Worm (Caenorhabditis elegans) whole organism, L1 larva: ENCODE results near the gene agr-1.

Experiments used
- C34B4.2 ChIP-seq: sonication (generic microtip); optimal IDR thresholded peaks from 2 replicates; lab custom pipeline; 2017; ENCODE audit warnings: mild to moderate bottlenecking, missing genetic modification characterization, missing compliant biosample characterization
- alr-1 ChIP-seq: fragments of 200-800 bp; sonication (Bioruptor generic); optimal IDR thresholded peaks from 2 replicates; lab custom pipeline; 2018; ENCODE audit warnings: borderline replicate concordance, mild to moderate bottlenecking, missing genetic modification characterization, missing compliant biosample characterization
- aly-2 ChIP-seq: fragments of 150-350 bp; optimal IDR thresholded peaks from 2 replicates; lab custom pipeline; 2014; ENCODE audit warnings: missing biosample characterization, missing genetic modification characterization
- ceh-88 ChIP-seq: fragments of 200-800 bp; sonication (Bioruptor generic); IDR thresholded peaks from 2 replicates; pipeline ENCODE4 v1.3.6; 2022; ENCODE audit warnings: missing genetic modification characterization, missing compliant biosample characterization
- ceh-90 ChIP-seq: sonication (generic microtip); optimal IDR thresholded peaks from 2 replicates; lab custom pipeline; 2016; ENCODE audit warnings: missing genetic modification characterization, missing compliant biosample characterization
- dpl-1 ChIP-seq, 3 experiments: fragments of 150-350 bp in 2 of 3; sonication (generic microtip) in 1 of 3; optimal IDR thresholded peaks; 2 replicates each; lab custom pipeline; 2014 to 2017; ENCODE audit warnings: missing biosample characterization in 3 of 3, missing genetic modification characterization in 3 of 3, missing genetic modification reagents in 3 of 3
- efl-1 ChIP-seq, 4 experiments: fragments of 150-350 bp; optimal IDR thresholded peaks in 3 of 4; peaks in 1 of 4; 1 replicate in 1 of 4; 2 replicates in 3 of 4; lab custom pipeline; 2014; ENCODE audit warnings: missing biosample characterization in 2 of 4, missing genetic modification characterization in 2 of 4, missing genetic modification reagents in 2 of 4
- efl-3 ChIP-seq: fragments of 200-800 bp; sonication (Bioruptor generic); optimal IDR thresholded peaks from 2 replicates; lab custom pipeline; 2018; ENCODE audit warnings: mild to moderate bottlenecking, missing genetic modification characterization, missing compliant biosample characterization
- egl-13 ChIP-seq: sonication (generic microtip); optimal IDR thresholded peaks from 2 replicates; lab custom pipeline; 2016; ENCODE audit warnings: missing genotype, missing genetic modification reagents, missing genetic modification characterization, missing compliant biosample characterization
- egl-27 ChIP-seq, 2 experiments: fragments of 150-350 bp in 1 of 2; sonication (generic microtip); optimal IDR thresholded peaks; 3 replicates each; lab custom pipeline; 2017 to 2018; ENCODE audit warnings: missing biosample characterization in 2 of 2, missing genetic modification characterization in 2 of 2, missing genetic modification reagents in 2 of 2
- elt-2 ChIP-seq: sonication (generic microtip); optimal IDR thresholded peaks from 2 replicates; lab custom pipeline; 2016; ENCODE audit warnings: missing genetic modification characterization, mild to moderate bottlenecking, inconsistent platforms, missing compliant biosample characterization, missing genetic modification reagents
- elt-3 ChIP-seq, 6 experiments: fragments of 150-350 bp in 1 of 6; sonication (generic microtip); optimal IDR thresholded peaks; 2 replicates each; lab custom pipeline; 2017 to 2018; ENCODE audit warnings: missing biosample characterization in 6 of 6, missing genetic modification characterization in 6 of 6, inconsistent platforms in 1 of 6
- fkh-4 ChIP-seq: sonication (generic microtip); optimal IDR thresholded peaks from 2 replicates; lab custom pipeline; 2016; ENCODE audit warnings: missing compliant biosample characterization, missing genetic modification characterization, borderline replicate concordance
- fkh-8 ChIP-seq: sonication (generic microtip); optimal IDR thresholded peaks from 2 replicates; lab custom pipeline; 2016; ENCODE audit warnings: mild to moderate bottlenecking, missing genetic modification characterization, missing compliant biosample characterization
- grh-1 ChIP-seq: fragments of 200-800 bp; sonication (Bioruptor generic); IDR thresholded peaks from 2 replicates; pipeline ENCODE4 v1.3.6; 2022; ENCODE audit warnings: missing genetic modification reagents, missing genetic modification characterization, missing compliant biosample characterization
- hlh-17 ChIP-seq: fragments of 200-800 bp; sonication (Bioruptor generic); optimal IDR thresholded peaks from 2 replicates; lab custom pipeline; 2018; ENCODE audit warnings: missing genetic modification characterization, mild to moderate bottlenecking, missing compliant biosample characterization, moderate library complexity, borderline replicate concordance
- irx-1 ChIP-seq: sonication (generic microtip); optimal IDR thresholded peaks from 2 replicates; lab custom pipeline; 2016; ENCODE audit warnings: missing genetic modification characterization, missing compliant biosample characterization
- lin-13 ChIP-seq: fragments of 150-350 bp; optimal IDR thresholded peaks from 2 replicates; lab custom pipeline; 2014; ENCODE audit warnings: missing biosample characterization, missing genetic modification reagents, missing genetic modification characterization
- lin-39 ChIP-seq: fragments of 150-350 bp; optimal IDR thresholded peaks from 2 replicates; lab custom pipeline; 2014; ENCODE audit warnings: missing biosample characterization, missing genetic modification reagents, missing genetic modification characterization
- mab-9 ChIP-seq: fragments of 200-800 bp; sonication (Bioruptor generic); IDR thresholded peaks from 2 replicates; pipeline ENCODE4 v1.3.6; 2022; ENCODE audit warnings: missing genetic modification reagents, missing genetic modification characterization, missing compliant biosample characterization
- nhr-11 ChIP-seq: fragments of 150-350 bp; optimal IDR thresholded peaks from 2 replicates; lab custom pipeline; 2014; ENCODE audit warnings: missing biosample characterization, missing genetic modification characterization
- nhr-19 ChIP-seq: fragments of 200-800 bp; sonication (Bioruptor generic); conservative IDR thresholded peaks from 2 replicates; pipeline ENCODE4 v1.3.6; 2022; ENCODE audit warnings: missing genetic modification characterization, missing compliant biosample characterization
- nhr-20 ChIP-seq: sonication (generic microtip); optimal IDR thresholded peaks from 2 replicates; lab custom pipeline; 2016; ENCODE audit warnings: mild to moderate bottlenecking, missing genetic modification characterization, missing compliant biosample characterization
- nhr-237 ChIP-seq: fragments of 150-350 bp; optimal IDR thresholded peaks from 2 replicates; lab custom pipeline; 2014; ENCODE audit warnings: missing biosample characterization, missing genetic modification characterization
- nhr-47 ChIP-seq: sonication (generic microtip); optimal IDR thresholded peaks from 2 replicates; lab custom pipeline; 2016; ENCODE audit warnings: mild to moderate bottlenecking, missing genetic modification characterization, moderate library complexity, missing compliant biosample characterization
- nhr-71 ChIP-seq: sonication (generic microtip); optimal IDR thresholded peaks from 2 replicates; lab custom pipeline; 2016; ENCODE audit warnings: mild to moderate bottlenecking, missing genetic modification characterization, moderate library complexity, missing compliant biosample characterization
- nhr-77 ChIP-seq: fragments of 150-350 bp; optimal IDR thresholded peaks from 2 replicates; lab custom pipeline; 2014; ENCODE audit warnings: missing biosample characterization, missing genetic modification characterization
- nhr-84 ChIP-seq: sonication (generic microtip); optimal IDR thresholded peaks from 2 replicates; lab custom pipeline; 2017; ENCODE audit warnings: missing biosample characterization, missing genetic modification characterization
- nhr-85 ChIP-seq: sonication (generic microtip); peaks from one replicate; lab custom pipeline; 2016; ENCODE audit warnings: missing genetic modification characterization, inconsistent platforms, missing compliant biosample characterization
- pag-3 ChIP-seq: sonication (generic microtip); optimal IDR thresholded peaks from 2 replicates; lab custom pipeline; 2017; ENCODE audit warnings: missing genetic modification characterization, mild to moderate bottlenecking, missing compliant biosample characterization, antibody characterized with exemption, borderline replicate concordance; ENCODE audit not compliant: insufficient read depth
- pqm-1 ChIP-seq: sonication (generic microtip); optimal IDR thresholded peaks from 3 replicates; lab custom pipeline; 2017; ENCODE audit warnings: missing biosample characterization, missing genetic modification characterization
- rnt-1 ChIP-seq: sonication (generic microtip); optimal IDR thresholded peaks from 2 replicates; lab custom pipeline; 2016; ENCODE audit warnings: mild to moderate bottlenecking, missing genetic modification characterization, moderate library complexity, missing compliant biosample characterization
- snu-23 ChIP-seq: sonication (generic microtip); optimal IDR thresholded peaks from 2 replicates; lab custom pipeline; 2016; ENCODE audit warnings: missing genetic modification characterization, missing compliant biosample characterization
- sptf-1 ChIP-seq: fragments of 150-350 bp; optimal IDR thresholded peaks from 2 replicates; lab custom pipeline; 2014; ENCODE audit warnings: missing biosample characterization, missing genetic modification characterization
- swsn-7 ChIP-seq: sonication (generic microtip); optimal IDR thresholded peaks from 2 replicates; lab custom pipeline; 2016; ENCODE audit warnings: missing genetic modification characterization, missing compliant biosample characterization
- tlp-1 ChIP-seq: fragments of 150-350 bp; optimal IDR thresholded peaks from 2 replicates; lab custom pipeline; 2014; ENCODE audit warnings: missing biosample characterization, missing genetic modification characterization
- unc-130 ChIP-seq: fragments of 150-350 bp; optimal IDR thresholded peaks from 2 replicates; lab custom pipeline; 2017; ENCODE audit warnings: missing biosample characterization, missing genetic modification characterization, inconsistent platforms
- unc-62 ChIP-seq: fragments of 150-350 bp; optimal IDR thresholded peaks from 2 replicates; lab custom pipeline; 2014; ENCODE audit warnings: missing biosample characterization, missing genetic modification reagents, missing genetic modification characterization
- vab-15 ChIP-seq: sonication (generic microtip); optimal IDR thresholded peaks from 2 replicates; lab custom pipeline; 2017; ENCODE audit warnings: missing genotype, mild to moderate bottlenecking, missing genetic modification characterization, missing compliant biosample characterization
- xbp-1 ChIP-seq: sonication (generic microtip); optimal IDR thresholded peaks from 2 replicates; lab custom pipeline; 2016; ENCODE audit warnings: missing genetic modification characterization, missing compliant biosample characterization
- zip-4 ChIP-seq: fragments of 200-800 bp; sonication (Bioruptor generic); optimal IDR thresholded peaks from 2 replicates; lab custom pipeline; 2018; ENCODE audit warnings: mild to moderate bottlenecking, missing genetic modification characterization, moderate library complexity, missing compliant biosample characterization
- ztf-11 ChIP-seq, 2 experiments: sonication (generic microtip); optimal IDR thresholded peaks; 2 replicates each; lab custom pipeline; 2016 to 2017; ENCODE audit warnings: missing genetic modification characterization in 2 of 2, missing biosample characterization in 1 of 2, missing compliant biosample characterization in 1 of 2

Gene agr-1

DNA sequence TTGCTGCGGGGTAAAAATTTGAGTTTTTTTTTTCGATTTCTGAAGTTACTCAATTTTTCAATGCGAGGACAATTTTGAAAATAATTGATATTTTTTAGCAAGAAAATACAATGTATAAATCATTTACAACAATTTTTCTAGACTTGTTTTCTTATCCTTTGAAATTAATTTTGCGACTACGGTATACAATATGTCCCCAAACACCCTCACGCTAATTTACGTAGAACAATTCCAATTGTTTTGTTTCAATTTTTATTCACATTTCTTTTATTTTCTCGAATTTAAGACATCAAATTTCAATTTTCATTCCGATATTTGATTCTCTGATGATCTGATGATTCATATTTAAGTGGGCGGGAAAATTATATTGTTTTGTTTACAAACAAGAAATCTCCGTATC lies 7.0 kb upstream of the agr-1 start:
- TF ChIP-seq grh-1, result no peak

DNA sequence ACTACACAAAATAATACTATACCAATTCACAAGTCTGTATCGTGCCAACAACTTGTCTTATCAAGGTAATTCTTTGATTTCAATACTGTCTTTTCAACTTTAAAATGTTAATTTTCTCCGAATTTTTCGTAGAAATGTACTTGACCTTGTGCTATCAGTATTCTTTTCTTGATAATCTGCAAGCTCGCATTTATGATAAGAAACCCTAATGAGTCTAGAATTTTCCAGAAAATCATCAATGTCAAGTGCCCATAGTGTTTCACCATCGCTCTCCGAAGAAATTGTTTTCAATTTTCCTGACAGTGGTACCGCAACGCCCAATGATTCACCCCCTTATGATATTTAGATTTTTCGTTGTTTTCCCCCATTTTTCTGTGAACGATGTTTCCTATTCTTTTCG lies 6.3 kb upstream of the agr-1 start:
- TF ChIP-seq sptf-1 (tag; lab: Kevin White, UChicago) (no peak), vab-15 (tag; lab: Kevin White, UChicago) (no peak), snu-23 (GFP tag; lab: Kevin White, UChicago) (no peak), nhr-77 (tag; lab: Kevin White, UChicago) (no peak), C34B4.2 (tag; lab: Kevin White, UChicago) (no peak), elt-2 (tag; lab: Kevin White, UChicago) (peak; percentile 81), egl-27 (tag; optimal IDR thresholded peaks at IDR 0.05; lab: Kevin White, UChicago) (no peak), tlp-1 (tag; lab: Kevin White, UChicago) (no peak), dpl-1 (GFP tag; optimal IDR thresholded peaks at IDR 0.05; lab: Kevin White, UChicago) (no peak), pqm-1 (peak; percentile 64)
- TF ChIP-seq, all 84 proteins: peak for 2

ce11 chrII:6779104-6779503 lies 4.1 kb upstream of the agr-1 start, which contains the start of gene T13C2.7:
Gene T13C2.7 (plus strand): TSS chrII:6779404.
- TF ChIP-seq lin-39 (tag; lab: Kevin White, UChicago) (no peak), fkh-8 (peak; percentile 76), xbp-1 (no peak), nhr-71 (tag; lab: Kevin White, UChicago) (peak; percentile 14), efl-1 (optimal IDR thresholded peaks at IDR 0.05; lab: Kevin White, UChicago) (no peak), efl-1 (GFP tag; optimal IDR thresholded peaks at IDR 0.05 in 1 of 2; lab: Kevin White, UChicago) (peak in 1 of 2 experiments; percentile 24)

ce11 chrII:6776418-6777034 lies 1.6 kb upstream of the agr-1 start, which contains the start of gene ssup-72:
Gene ssup-72 (plus strand): TSS chrII:6776598.
- TF ChIP-seq nhr-77 (tag; lab: Kevin White, UChicago) (peak; percentile 15), aly-2 (tag; lab: Kevin White, UChicago) (peak; percentile 4), mab-9 (GFP tag; lab: Robert Waterston, UW) (peak; percentile 69), swsn-7 (tag; lab: Kevin White, UChicago) (peak; percentile 80), elt-2 (tag; lab: Kevin White, UChicago) (peak; percentile 35), alr-1 (no peak), elt-3 (tag; optimal IDR thresholded peaks at IDR 0.05; lab: Kevin White, UChicago) (peak in 2 of 6 experiments; percentile 32 to 47), dpl-1 (GFP tag; optimal IDR thresholded peaks at IDR 0.05; lab: Kevin White, UChicago) (peak; percentile 80 to 90 (median 85)), egl-13 (peak; percentile 86), nhr-47 (tag; lab: Kevin White, UChicago) (peak; percentile 86), efl-1 (optimal IDR thresholded peaks at IDR 0.05; lab: Kevin White, UChicago) (peak; percentile 27 to 87), efl-1 (GFP tag; optimal IDR thresholded peaks at IDR 0.05 in 1 of 2; lab: Kevin White, UChicago) (peak; percentile 87 to 98), pqm-1 (no peak), unc-62 (GFP tag; lab: Kevin White, UChicago) (no peak), nhr-237 (tag; lab: Kevin White, UChicago) (no peak), lin-13 (GFP tag; lab: Kevin White, UChicago) (peak; percentile 52), nhr-20 (tag; lab: Kevin White, UChicago) (peak; percentile 83), ztf-11 (tag; optimal IDR thresholded peaks at IDR 0.05; lab: Kevin White, UChicago) (peak in 1 of 2 experiments; percentile 88), nhr-84 (tag; lab: Kevin White, UChicago) (no peak), pag-3 (tag; lab: Kevin White, UChicago) (no peak), rnt-1 (tag; lab: Kevin White, UChicago) (peak; percentile 96), irx-1 (peak; percentile 82), zip-4 (GFP tag; lab: Kevin White, UChicago) (no peak), hlh-17 (GFP tag; lab: Kevin White, UChicago) (no peak), nhr-19 (peak; percentile 79), nhr-11 (tag; lab: Kevin White, UChicago) (no peak), ceh-90 (peak; percentile 86), ceh-88 (peak; percentile 62; the same call in 1 of the 2 replicates), nhr-85 (tag; lab: Kevin White, UChicago) (peak; percentile 92), fkh-8 (peak; percentile 74), unc-130 (tag; lab: Kevin White, UChicago) (peak; percentile 76), nhr-71 (tag; lab: Kevin White, UChicago) (peak; percentile 90), C34B4.2 (tag; lab: Kevin White, UChicago) (no peak), efl-3 (GFP tag; lab: Kevin White, UChicago) (peak; percentile 6), fkh-4 (tag; lab: Kevin White, UChicago) (peak; percentile 86), vab-15 (tag; lab: Kevin White, UChicago) (no peak)
